Fruit fly (Drosophila melanogaster): ENCODE measurements around the gene CG3036.

The CG3036 gene

dm6 chr2L:4887382-4888219 is 4.3 kb upstream of the CG3036 start:
- TF ChIP-seq CTCF (optimal IDR thresholded peaks at IDR 0.05): no peak
- TF ChIP-seq CG8478 (optimal IDR thresholded peaks at IDR 0.05): no peak

- no peak for TF ChIP-seq CG8478 (optimal IDR thresholded peaks at IDR 0.05)
- TF ChIP-seq CTCF (optimal IDR thresholded peaks at IDR 0.05): no peak
Measured at dm6 chr2L:4888541-4888940, 3.4 kb upstream of the CG3036 start.

- TF ChIP-seq CTCF (optimal IDR thresholded peaks at IDR 0.05) (no peak), CG8478 (optimal IDR thresholded peaks at IDR 0.05) (no peak)
Measured at dm6 chr2L:4889451-4890045, 2.4 kb upstream of the CG3036 start, which contains the start of gene CG15625. TSS of gene CG15625 (plus strand) at chr2L:4889995.

dm6 chr2L:4893612-4894011 is 1.7 kb downstream of the CG3036 start:
- TF ChIP-seq CG8478 (optimal IDR thresholded peaks at IDR 0.05): no peak
- no peak for TF ChIP-seq CTCF (optimal IDR thresholded peaks at IDR 0.05)

- TF ChIP-seq CG8478 (optimal IDR thresholded peaks at IDR 0.05) (no peak), CTCF (optimal IDR thresholded peaks at IDR 0.05) (no peak)
Measured at dm6 chr2L:4895902-4896301, 4.0 kb downstream of the CG3036 start.

- TF ChIP-seq CTCF (optimal IDR thresholded peaks at IDR 0.05) (no peak), CG8478 (optimal IDR thresholded peaks at IDR 0.05) (no peak)
Measured at dm6 chr2L:4896484-4897205, 4.7 kb downstream of the CG3036 start.

dm6 chr2L:4898165-4898564 is 6.3 kb downstream of the CG3036 start:
- TF ChIP-seq CG8478 (optimal IDR thresholded peaks at IDR 0.05) (no peak), CTCF (optimal IDR thresholded peaks at IDR 0.05) (no peak)

- no peak for TF ChIP-seq CTCF (optimal IDR thresholded peaks at IDR 0.05)
- TF ChIP-seq CG8478 (optimal IDR thresholded peaks at IDR 0.05): no peak
Measured at dm6 chr2L:4899599-4900559, 8.0 kb downstream of the CG3036 start.

- no peak for TF ChIP-seq CTCF (optimal IDR thresholded peaks at IDR 0.05)
- no peak for TF ChIP-seq CG8478 (optimal IDR thresholded peaks at IDR 0.05)
Measured at dm6 chr2L:4903838-4904237, 11.9 kb downstream of the CG3036 start.

- TF ChIP-seq CG8478 (optimal IDR thresholded peaks at IDR 0.05) (no peak), CTCF (optimal IDR thresholded peaks at IDR 0.05) (no peak)
Measured at dm6 chr2L:4905365-4906280, 13.7 kb downstream of the CG3036 start.

dm6 chr2L:4906546-4907250 is 14.8 kb downstream of the CG3036 start, which contains the start of gene snsl:
TSS of gene snsl (minus strand) at chr2L:4906762.
- no peak for TF ChIP-seq CTCF (optimal IDR thresholded peaks at IDR 0.05)
- TF ChIP-seq CG8478 (optimal IDR thresholded peaks at IDR 0.05): no peak

- TF ChIP-seq CG8478 (optimal IDR thresholded peaks at IDR 0.05): no peak
- no peak for TF ChIP-seq CTCF (optimal IDR thresholded peaks at IDR 0.05)
Measured at dm6 chr2L:4907986-4908385, 16.1 kb downstream of the CG3036 start.

- TF ChIP-seq CTCF (optimal IDR thresholded peaks at IDR 0.05) (no peak), CG8478 (optimal IDR thresholded peaks at IDR 0.05) (no peak)
Measured at dm6 chr2L:4915715-4916153, 23.8 kb downstream of the CG3036 start.

All from S2 (cell line).